Worm (Caenorhabditis elegans) whole organism, young adult: ENCODE measurements around the gene sdf-9.

Source experiments
- B0035.1 ChIP-seq: sonication (generic microtip); optimal IDR thresholded peaks from 2 replicates; lab custom pipeline; 2016; ENCODE audit warnings: missing genetic modification characterization, mild to moderate bottlenecking, missing compliant biosample characterization, missing genotype, missing genetic modification reagents
- B0261.1 ChIP-seq: sonication (generic microtip); optimal IDR thresholded peaks from 2 replicates; lab custom pipeline; 2016; ENCODE audit warnings: mild to moderate bottlenecking, missing genetic modification characterization, moderate library complexity, missing compliant biosample characterization
- B0336.3 ChIP-seq: fragments of 200-800 bp; sonication (Bioruptor generic); IDR thresholded peaks from 2 replicates; pipeline ENCODE4 v1.3.6; 2022; ENCODE audit warnings: missing genetic modification characterization, missing compliant biosample characterization
- F37B4.10 ChIP-seq: fragments of 200-800 bp; sonication (Bioruptor generic); IDR thresholded peaks from 2 replicates; pipeline ENCODE4 v1.3.6; 2022; ENCODE audit warnings: missing genetic modification characterization, missing compliant biosample characterization
- F39B2.1 ChIP-seq: fragments of 200-800 bp; sonication (Bioruptor generic); IDR thresholded peaks from 2 replicates; pipeline ENCODE4 v1.3.6; 2022; ENCODE audit warnings: missing genetic modification reagents, missing genetic modification characterization, missing compliant biosample characterization
- K11D2.4 ChIP-seq: fragments of 200-800 bp; sonication (Bioruptor generic); IDR thresholded peaks from 2 replicates; pipeline ENCODE4 v1.3.6; 2022; ENCODE audit warnings: missing genetic modification reagents, missing genetic modification characterization, missing compliant biosample characterization
- T26A5.8 ChIP-seq: sonication (generic microtip); optimal IDR thresholded peaks from 2 replicates; lab custom pipeline; 2016; ENCODE audit warnings: missing genetic modification characterization, missing compliant biosample characterization
- Y53G8AR.9 ChIP-seq: fragments of 200-800 bp; sonication (Bioruptor generic); conservative IDR thresholded peaks from 2 replicates; pipeline ENCODE4 v1.3.6; 2022; ENCODE audit warnings: missing genetic modification reagents, missing genetic modification characterization, missing compliant biosample characterization
- aptf-3 ChIP-seq: fragments of 200-800 bp; sonication (Bioruptor generic); IDR thresholded peaks from 2 replicates; pipeline ENCODE4 v1.3.6; 2022; ENCODE audit warnings: missing genetic modification characterization, missing compliant biosample characterization
- atf-7 ChIP-seq: sonication (generic microtip); optimal IDR thresholded peaks from 2 replicates; lab custom pipeline; 2017; ENCODE audit warnings: mild to moderate bottlenecking, missing genetic modification characterization, missing compliant biosample characterization
- athp-1 ChIP-seq: sonication (generic microtip); optimal IDR thresholded peaks from 2 replicates; lab custom pipeline; 2017; ENCODE audit warnings: mild to moderate bottlenecking, missing genetic modification characterization, missing compliant biosample characterization
- attf-5 ChIP-seq: fragments of 200-800 bp; sonication (Bioruptor generic); optimal IDR thresholded peaks from 2 replicates; lab custom pipeline; 2018; ENCODE audit warnings: mild to moderate bottlenecking, missing genetic modification characterization, missing compliant biosample characterization
- bed-2 ChIP-seq: fragments of 200-800 bp; sonication (Bioruptor generic); IDR thresholded peaks from 2 replicates; pipeline ENCODE4 v1.3.6; 2022; ENCODE audit warnings: missing genetic modification reagents, missing genetic modification characterization, missing compliant biosample characterization
- cebp-1 ChIP-seq, 2 experiments: fragments of 200-800 bp in 1 of 2; sonication (Bioruptor generic) in 1 of 2; sonication (generic microtip) in 1 of 2; IDR thresholded peaks in 1 of 2; optimal IDR thresholded peaks in 1 of 2; 2 replicates each; pipeline versions ENCODE4 v1.3.6 to Lab custom; 2017 to 2022; ENCODE audit warnings: missing compliant biosample characterization in 2 of 2, missing genetic modification characterization in 2 of 2, mild to moderate bottlenecking in 1 of 2, missing genetic modification reagents in 1 of 2, moderate library complexity in 1 of 2
- ceh-27 ChIP-seq: fragments of 200-800 bp; sonication (Bioruptor generic); optimal IDR thresholded peaks from 2 replicates; lab custom pipeline; 2018; ENCODE audit warnings: mild to moderate bottlenecking, missing genetic modification characterization, moderate library complexity, missing compliant biosample characterization
- ceh-79 ChIP-seq: sonication (generic microtip); optimal IDR thresholded peaks from 2 replicates; lab custom pipeline; 2017; ENCODE audit warnings: mild to moderate bottlenecking, missing genetic modification characterization, missing compliant biosample characterization
- ceh-91 ChIP-seq: fragments of 200-800 bp; sonication (Bioruptor generic); IDR thresholded peaks from 2 replicates; pipeline ENCODE4 v1.3.6; 2022; ENCODE audit warnings: missing genetic modification reagents, missing genetic modification characterization, missing compliant biosample characterization
- chd-7 ChIP-seq: sonication (generic microtip); optimal IDR thresholded peaks from 2 replicates; lab custom pipeline; 2016; ENCODE audit warnings: mild to moderate bottlenecking, missing genetic modification characterization, moderate library complexity, missing compliant biosample characterization
- die-1 ChIP-seq: sonication (generic microtip); optimal IDR thresholded peaks from 2 replicates; lab custom pipeline; 2016; ENCODE audit warnings: missing genotype, mild to moderate bottlenecking, missing genetic modification characterization, missing compliant biosample characterization
- dox-1 ChIP-seq: fragments of 200-800 bp; sonication (Bioruptor generic); IDR thresholded peaks from 2 replicates; pipeline ENCODE4 v1.3.6; 2022; ENCODE audit warnings: missing genetic modification reagents, missing genetic modification characterization, missing compliant biosample characterization
- efl-1 ChIP-seq: fragments of 150-350 bp; optimal IDR thresholded peaks from 2 replicates; lab custom pipeline; 2014; ENCODE audit warnings: missing biosample characterization, missing genetic modification reagents, missing genetic modification characterization
- egl-18 ChIP-seq: fragments of 200-800 bp; sonication (Bioruptor generic); IDR thresholded peaks from 2 replicates; pipeline ENCODE4 v1.3.6; 2022; ENCODE audit warnings: missing genetic modification reagents, missing genetic modification characterization, missing compliant biosample characterization
- ekl-4 ChIP-seq: fragments of 200-800 bp; sonication (Bioruptor generic); IDR thresholded peaks from 2 replicates; pipeline ENCODE4 v1.3.6; 2022; ENCODE audit warnings: missing genetic modification reagents, missing genetic modification characterization, missing compliant biosample characterization
- him-1 ChIP-seq: sonication (generic microtip); optimal IDR thresholded peaks from 2 replicates; lab custom pipeline; 2016; ENCODE audit warnings: missing genotype, missing genetic modification reagents, missing genetic modification characterization, missing compliant biosample characterization
- hlh-12 ChIP-seq: sonication (generic microtip); optimal IDR thresholded peaks from 2 replicates; lab custom pipeline; 2016; ENCODE audit warnings: missing genetic modification characterization, missing compliant biosample characterization
- hrde-1 ChIP-seq: sonication (generic microtip); optimal IDR thresholded peaks from 2 replicates; lab custom pipeline; 2016; ENCODE audit warnings: missing genetic modification characterization, mild to moderate bottlenecking, missing compliant biosample characterization, moderate library complexity, missing genotype, missing genetic modification reagents, borderline replicate concordance
- let-607 ChIP-seq, 2 experiments: fragments of 200-800 bp in 1 of 2; sonication (Bioruptor generic) in 1 of 2; sonication (generic microtip) in 1 of 2; optimal IDR thresholded peaks; 2 replicates each; lab custom pipeline; 2016 to 2018; ENCODE audit warnings: mild to moderate bottlenecking in 2 of 2, missing compliant biosample characterization in 2 of 2, missing genetic modification characterization in 2 of 2, moderate library complexity in 2 of 2, missing genotype in 1 of 2
- lin-35 ChIP-seq, 3 experiments: fragments of 150-350 bp in 2 of 3; sonication (generic microtip) in 1 of 3; optimal IDR thresholded peaks; 2 replicates each; lab custom pipeline; 2014 to 2018; ENCODE audit warnings: missing biosample characterization in 3 of 3, missing genetic modification characterization in 3 of 3, missing genetic modification reagents in 3 of 3
- lir-1 ChIP-seq: fragments of 200-800 bp; sonication (Bioruptor generic); conservative IDR thresholded peaks from 2 replicates; pipeline ENCODE4 v1.3.6; 2022; ENCODE audit warnings: missing genetic modification reagents, missing genetic modification characterization, missing compliant biosample characterization
- lsl-1 ChIP-seq: fragments of 200-800 bp; sonication (Bioruptor generic); optimal IDR thresholded peaks from 2 replicates; lab custom pipeline; 2018; ENCODE audit warnings: mild to moderate bottlenecking, missing genetic modification characterization, moderate library complexity, missing compliant biosample characterization
- madf-10 ChIP-seq: sonication (generic microtip); optimal IDR thresholded peaks from 2 replicates; lab custom pipeline; 2016; ENCODE audit warnings: mild to moderate bottlenecking, missing genetic modification characterization, missing compliant biosample characterization
- madf-6 ChIP-seq: fragments of 200-800 bp; sonication (Bioruptor generic); IDR thresholded peaks from 2 replicates; pipeline ENCODE4 v1.3.6; 2022; ENCODE audit warnings: missing genetic modification reagents, missing genetic modification characterization, missing compliant biosample characterization
- mcd-1 ChIP-seq: fragments of 200-800 bp; sonication (Bioruptor generic); IDR thresholded peaks from 2 replicates; pipeline ENCODE4 v1.3.6; 2022; ENCODE audit warnings: missing genetic modification reagents, missing genetic modification characterization, missing compliant biosample characterization
- nhr-179 ChIP-seq: sonication (generic microtip); optimal IDR thresholded peaks from 2 replicates; lab custom pipeline; 2016; ENCODE audit warnings: mild to moderate bottlenecking, missing genetic modification characterization, missing compliant biosample characterization
- nhr-27 ChIP-seq: fragments of 200-800 bp; sonication (Bioruptor generic); optimal IDR thresholded peaks from 2 replicates; lab custom pipeline; 2018; ENCODE audit warnings: mild to moderate bottlenecking, missing genetic modification characterization, moderate library complexity, missing compliant biosample characterization
- rcor-1 ChIP-seq: fragments of 200-800 bp; sonication (Bioruptor generic); IDR thresholded peaks from 2 replicates; pipeline ENCODE4 v1.3.6; 2022; ENCODE audit warnings: missing genetic modification reagents, missing genetic modification characterization, missing compliant biosample characterization
- snpc-1.1 ChIP-seq: sonication (generic microtip); optimal IDR thresholded peaks from 2 replicates; lab custom pipeline; 2017; ENCODE audit warnings: missing genetic modification characterization, mild to moderate bottlenecking, missing compliant biosample characterization, antibody characterized with exemption, moderate library complexity, missing genotype, missing genetic modification reagents; ENCODE audit not compliant: insufficient read depth
- snpc-3.4 ChIP-seq: sonication (generic microtip); optimal IDR thresholded peaks from 2 replicates; lab custom pipeline; 2017; ENCODE audit warnings: missing genetic modification characterization, mild to moderate bottlenecking, missing compliant biosample characterization, antibody characterized with exemption, moderate library complexity, missing genotype, missing genetic modification reagents
- somi-1 ChIP-seq: fragments of 200-800 bp; sonication (Bioruptor generic); optimal IDR thresholded peaks from 2 replicates; lab custom pipeline; 2018; ENCODE audit warnings: mild to moderate bottlenecking, missing genetic modification characterization, missing compliant biosample characterization
- tbp1 ChIP-seq: fragments of 200-800 bp; sonication (Bioruptor generic); optimal IDR thresholded peaks from 2 replicates; lab custom pipeline; 2018; ENCODE audit warnings: mild to moderate bottlenecking, missing genetic modification characterization, missing compliant biosample characterization
- tbx-9 ChIP-seq: sonication (generic microtip); optimal IDR thresholded peaks from 2 replicates; lab custom pipeline; 2016; ENCODE audit warnings: borderline replicate concordance, missing genetic modification characterization, inconsistent platforms, missing compliant biosample characterization
- unc-130 ChIP-seq: sonication (generic microtip); optimal IDR thresholded peaks from 2 replicates; lab custom pipeline; 2016; ENCODE audit warnings: missing genetic modification reagents, missing genetic modification characterization, missing compliant biosample characterization
- unc-62 ChIP-seq: fragments of 150-350 bp; optimal IDR thresholded peaks from 2 replicates; lab custom pipeline; 2014; ENCODE audit warnings: missing biosample characterization, missing genetic modification reagents, missing genetic modification characterization
- zfh-2 ChIP-seq: fragments of 200-800 bp; sonication (Bioruptor generic); conservative IDR thresholded peaks from 2 replicates; pipeline ENCODE4 v1.3.6; 2022; ENCODE audit warnings: missing genetic modification reagents, missing genetic modification characterization, missing compliant biosample characterization
- ztf-26 ChIP-seq: sonication (generic microtip); optimal IDR thresholded peaks from 2 replicates; lab custom pipeline; 2017; ENCODE audit warnings: missing genetic modification characterization, missing compliant biosample characterization

The sdf-9 gene

ce11 chrV:20793761-20794160, 4.3 kb upstream of the sdf-9 start (continued):
- TF ChIP-seq somi-1 (GFP tag; lab: Kevin White, UChicago) (no peak), tbp1 (GFP tag; lab: Kevin White, UChicago) (no peak), ceh-79 (tag; lab: Kevin White, UChicago) (no peak), ekl-4 (no peak), F39B2.1 (no peak), atf-7 (tag; lab: Kevin White, UChicago) (no peak), dox-1 (GFP tag; lab: Robert Waterston, UW) (peak; percentile 56), zfh-2 (GFP tag; lab: Robert Waterston, UW) (peak; percentile 97), snpc-3.4 (tag; lab: Kevin White, UChicago) (no peak), die-1 (tag; lab: Kevin White, UChicago) (no peak), hrde-1 (tag; lab: Kevin White, UChicago) (no peak), egl-18 (no peak), chd-7 (no peak), him-1 (no peak), madf-6 (GFP tag; lab: Robert Waterston, UW) (no peak), ceh-91 (GFP tag; lab: Robert Waterston, UW) (no peak), madf-10 (tag; lab: Kevin White, UChicago) (peak; percentile 11), let-607 (tag; optimal IDR thresholded peaks at IDR 0.05; lab: Kevin White, UChicago) (no peak), unc-130 (GFP tag; lab: Kevin White, UChicago) (no peak), B0261.1 (tag; lab: Kevin White, UChicago) (no peak), Y53G8AR.9 (GFP tag; lab: Robert Waterston, UW) (no peak), attf-5 (GFP tag; lab: Kevin White, UChicago) (peak; percentile 41), lir-1 (GFP tag; lab: Robert Waterston, UW) (no peak), K11D2.4 (GFP tag; lab: Robert Waterston, UW) (peak; percentile 22; the same call in 1 of the 2 replicates), ztf-26 (tag; lab: Kevin White, UChicago) (no peak), lsl-1 (GFP tag; lab: Kevin White, UChicago) (no peak), mcd-1 (GFP tag; lab: Robert Waterston, UW) (peak; percentile 24; the same call in 1 of the 2 replicates), lin-35 (GFP tag; optimal IDR thresholded peaks at IDR 0.05; lab: Kevin White, UChicago) (no peak), tbx-9 (tag; lab: Kevin White, UChicago) (no peak), athp-1 (tag; lab: Kevin White, UChicago) (no peak), aptf-3 (0 out of 2 replicates have a peak, but pooled peaks have one; percentile 67), hlh-12 (tag; lab: Kevin White, UChicago) (no peak), T26A5.8 (tag; lab: Kevin White, UChicago) (no peak), rcor-1 (GFP tag; lab: Robert Waterston, UW) (no peak), efl-1 (GFP tag; lab: Kevin White, UChicago) (no peak), snpc-1.1 (tag; lab: Kevin White, UChicago) (no peak), nhr-27 (tag; lab: Kevin White, UChicago) (no peak), F37B4.10 (GFP tag; lab: Robert Waterston, UW) (no peak), nhr-179 (no peak), unc-62 (no peak), B0035.1 (no peak), B0336.3 (no peak), bed-2 (GFP tag; lab: Robert Waterston, UW) (no peak), cebp-1 (GFP tag; IDR thresholded peaks at IDR 0.05; lab: Robert Waterston, UW) (no peak), cebp-1 (tag; optimal IDR thresholded peaks at IDR 0.05; lab: Kevin White, UChicago) (peak; percentile 50), ceh-27 (GFP tag; lab: Kevin White, UChicago) (no peak)
